Worm (Caenorhabditis elegans): Measurements from ENCODE around the gene agr-1.

agr-1 gene

ce11 chrII:6808539-6808938, 33.6 kb upstream of the agr-1 start:
- TF ChIP-seq tbx-8 (GFP tag; optimal IDR thresholded peaks at IDR 0.05): no peak
- TF ChIP-seq nhr-12 (tag; optimal IDR thresholded peaks at IDR 0.05): no peak
- no peak for TF ChIP-seq lsy-2 (tag; optimal IDR thresholded peaks at IDR 0.05)
- no peak for TF ChIP-seq ztf-11 (tag; optimal IDR thresholded peaks at IDR 0.05)
- no peak for TF ChIP-seq lin-13 (tag; optimal IDR thresholded peaks at IDR 0.05)
- no peak for TF ChIP-seq ceh-83 (GFP tag; optimal IDR thresholded peaks at IDR 0.05)
- no peak for TF ChIP-seq mab-5 (tag; optimal IDR thresholded peaks at IDR 0.05)
- no peak for TF ChIP-seq nhr-28 (tag; optimal IDR thresholded peaks at IDR 0.05)

ce11 chrII:6807162-6807561, 32.2 kb upstream of the agr-1 start, which contains the start of gene F31E8.5:
Gene F31E8.5 (minus strand): TSS chrII:6807262.
- TF ChIP-seq nhr-2 (tag; optimal IDR thresholded peaks at IDR 0.05): no peak
- TF ChIP-seq hlh-1 (tag; optimal IDR thresholded peaks at IDR 0.05): no peak
- no peak for TF ChIP-seq mls-2 (tag; optimal IDR thresholded peaks at IDR 0.05)
- TF ChIP-seq nhr-28 (tag; optimal IDR thresholded peaks at IDR 0.05): no peak
- TF ChIP-seq M03D4.4 (tag; optimal IDR thresholded peaks at IDR 0.05): no peak
- no peak for TF ChIP-seq lin-32 (GFP tag; optimal IDR thresholded peaks at IDR 0.05)
- no peak for TF ChIP-seq flh-1 (GFP tag; optimal IDR thresholded peaks at IDR 0.05)
- TF ChIP-seq nhr-76 (tag; optimal IDR thresholded peaks at IDR 0.05): no peak
- TF ChIP-seq snpc-4 (tag; optimal IDR thresholded peaks at IDR 0.05): no peak
- TF ChIP-seq ceh-43 (GFP tag; optimal IDR thresholded peaks at IDR 0.05): no peak

ce11 chrII:6803024-6803423, 28.0 kb upstream of the agr-1 start, which contains the start of gene tab-1:
Gene tab-1 (plus strand): TSS chrII:6803324.
- no peak for TF ChIP-seq snpc-4 (tag; optimal IDR thresholded peaks at IDR 0.05)
- no peak for TF ChIP-seq nhr-76 (tag; optimal IDR thresholded peaks at IDR 0.05)
- TF ChIP-seq ces-1 (GFP tag; optimal IDR thresholded peaks at IDR 0.05): no peak
- no peak for TF ChIP-seq hlh-1 (tag; optimal IDR thresholded peaks at IDR 0.05)
- no peak for TF ChIP-seq lsy-2 (tag; optimal IDR thresholded peaks at IDR 0.05)
- TF ChIP-seq flh-1 (GFP tag; optimal IDR thresholded peaks at IDR 0.05): no peak
- no peak for TF ChIP-seq zip-8 (tag; optimal IDR thresholded peaks at IDR 0.05)
- TF ChIP-seq nhr-2 (tag; optimal IDR thresholded peaks at IDR 0.05): no peak
- TF ChIP-seq mab-5 (tag; optimal IDR thresholded peaks at IDR 0.05): no peak
- TF ChIP-seq blmp-1 (tag; optimal IDR thresholded peaks at IDR 0.05): no peak

DNA sequence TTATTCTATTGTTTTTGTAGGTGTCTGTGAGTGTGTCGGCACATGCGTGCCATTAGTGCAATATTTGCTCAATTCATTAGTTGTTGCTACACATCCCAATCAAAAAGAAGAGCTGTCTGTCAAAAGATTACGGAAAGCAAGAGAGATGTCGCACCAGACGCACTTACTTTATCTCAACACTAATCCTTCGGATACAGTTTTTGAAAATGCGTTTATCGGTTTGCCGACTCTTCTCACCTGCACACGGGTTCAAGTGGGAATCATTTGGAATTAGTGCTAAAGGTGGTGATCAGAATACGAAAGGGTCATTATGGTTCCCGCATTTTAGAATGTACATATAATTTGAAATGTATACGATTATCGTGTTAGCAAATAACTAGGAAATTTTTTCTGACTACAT, 26.3 kb upstream of the agr-1 start:
- TF ChIP-seq mab-5 (tag; optimal IDR thresholded peaks at IDR 0.05) (no peak), nhr-2 (tag; optimal IDR thresholded peaks at IDR 0.05) (peak; percentile 53)

DNA sequence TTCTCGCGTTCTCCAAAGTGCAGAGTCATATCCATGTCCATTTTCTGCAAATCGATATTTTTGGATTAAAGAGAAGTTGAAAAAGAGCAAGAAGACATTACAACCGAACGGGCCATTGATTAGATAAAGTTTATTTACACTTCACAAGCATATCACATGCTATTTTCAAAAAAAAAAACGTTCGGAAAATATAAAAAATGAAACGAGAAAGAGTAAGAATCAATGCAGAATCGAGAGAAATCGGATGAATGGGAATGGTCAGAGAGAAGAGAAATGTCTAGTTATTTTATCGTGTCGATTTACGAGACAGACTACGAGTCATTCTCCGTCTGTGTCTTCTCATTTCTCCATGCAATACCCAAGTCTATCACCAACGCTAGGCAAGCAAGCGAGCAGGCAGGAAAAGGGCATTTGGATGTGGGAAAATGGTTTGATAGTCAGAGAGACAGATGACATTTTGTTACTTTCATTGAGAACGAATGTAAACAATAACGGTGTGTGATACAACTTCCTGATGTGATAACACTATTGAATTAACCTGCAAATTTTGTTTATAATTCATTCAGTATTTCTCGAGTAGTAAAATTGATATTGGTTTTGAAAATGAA, 25.2 kb upstream of the agr-1 start, which contains the start of gene F31E8.4:
TSS of gene F31E8.4 (minus strand) at position 51 of the 608 bp plus-strand sequence.
- no peak for TF ChIP-seq unc-62 (GFP tag; optimal IDR thresholded peaks at IDR 0.05)
- TF ChIP-seq nhr-237 (tag; optimal IDR thresholded peaks at IDR 0.05): no peak
- TF ChIP-seq mab-5 (tag; optimal IDR thresholded peaks at IDR 0.05): no peak
- TF ChIP-seq snpc-4 (tag; optimal IDR thresholded peaks at IDR 0.05): no peak
- no peak for TF ChIP-seq mls-2 (tag; optimal IDR thresholded peaks at IDR 0.05)
- TF ChIP-seq pha-4 (tag; optimal IDR thresholded peaks at IDR 0.05): no peak
- TF ChIP-seq lsy-2 (tag; optimal IDR thresholded peaks at IDR 0.05): no peak
- no peak for TF ChIP-seq ceh-39 (tag; optimal IDR thresholded peaks at IDR 0.05)
- TF ChIP-seq nhr-12 (tag; optimal IDR thresholded peaks at IDR 0.05): no peak
- no peak for TF ChIP-seq M03D4.4 (tag; optimal IDR thresholded peaks at IDR 0.05)
- TF ChIP-seq zip-8 (tag; optimal IDR thresholded peaks at IDR 0.05): no peak

DNA sequence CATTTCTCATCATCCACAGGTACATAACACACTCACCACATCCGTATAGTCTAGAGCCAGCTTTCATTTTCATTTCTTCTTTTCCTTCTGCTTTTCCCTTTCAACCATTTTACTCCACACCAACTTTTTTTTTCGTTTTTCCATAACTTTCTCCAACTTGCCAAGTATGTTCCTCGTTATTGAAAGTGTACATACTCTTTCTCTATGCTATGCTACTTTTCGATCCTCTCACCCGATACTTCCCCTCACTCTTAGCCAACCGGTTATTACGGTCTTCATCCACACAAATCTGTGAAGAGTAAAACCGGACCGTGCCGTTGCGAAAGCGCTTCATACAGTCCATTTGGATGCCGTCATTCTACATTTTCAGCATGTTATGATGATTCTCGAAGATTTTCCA, 16.9 kb upstream of the agr-1 start, which contains the start of gene T13C2.2:
TSS of gene T13C2.2 (plus strand) at position 301 of the 400 bp plus-strand sequence.
- TF ChIP-seq nhr-12 (tag; optimal IDR thresholded peaks at IDR 0.05) (no peak), ham-2 (GFP tag; optimal IDR thresholded peaks at IDR 0.05) (no peak), lin-32 (GFP tag; optimal IDR thresholded peaks at IDR 0.05) (no peak), unc-62 (GFP tag; optimal IDR thresholded peaks at IDR 0.05) (no peak), sptf-1 (tag; optimal IDR thresholded peaks at IDR 0.05) (no peak), lsy-2 (tag; optimal IDR thresholded peaks at IDR 0.05) (no peak), blmp-1 (tag; optimal IDR thresholded peaks at IDR 0.05) (no peak), snpc-4 (tag; optimal IDR thresholded peaks at IDR 0.05) (no peak), ces-1 (GFP tag; optimal IDR thresholded peaks at IDR 0.05) (no peak), elt-3 (tag; optimal IDR thresholded peaks at IDR 0.05) (no peak), M03D4.4 (tag; optimal IDR thresholded peaks at IDR 0.05) (no peak), nhr-28 (tag; optimal IDR thresholded peaks at IDR 0.05) (no peak), unc-39 (tag; optimal IDR thresholded peaks at IDR 0.05) (no peak), mab-5 (tag; optimal IDR thresholded peaks at IDR 0.05) (no peak), zip-8 (tag; optimal IDR thresholded peaks at IDR 0.05) (no peak), mep-1 (tag; optimal IDR thresholded peaks at IDR 0.05) (no peak), ceh-43 (GFP tag; optimal IDR thresholded peaks at IDR 0.05) (no peak)
